Fruit fly (Drosophila melanogaster) whole organism, embryonic: Measurements from ENCODE around the gene Dap160.

Source experiments
- CG17912 ChIP-seq: fragments of 200-800 bp; sonication (Bioruptor generic); optimal IDR thresholded peaks from 2 replicates; lab custom pipeline; 2018; ENCODE audit warnings: missing biosample characterization, mild to moderate bottlenecking, missing genetic modification characterization
- CG8290 ChIP-seq, 3 experiments: fragments of 200-800 bp; sonication (Bioruptor generic); optimal IDR thresholded peaks; 2 replicates each; lab custom pipeline; 2016 to 2019; ENCODE audit warnings: missing biosample characterization in 3 of 3, missing genetic modification characterization in 3 of 3, mild to moderate bottlenecking in 2 of 3, moderate library complexity in 1 of 3
- gcm ChIP-seq: fragments of 200-800 bp; sonication (Bioruptor generic); optimal IDR thresholded peaks from 2 replicates; lab custom pipeline; 2019; ENCODE audit warnings: missing biosample characterization, mild to moderate bottlenecking, missing genetic modification characterization, moderate library complexity
- kah ChIP-seq: fragments of 200-800 bp; sonication (Bioruptor generic); optimal IDR thresholded peaks from 2 replicates; lab custom pipeline; 2018; ENCODE audit warnings: missing biosample characterization, mild to moderate bottlenecking, missing genetic modification characterization
- pita ChIP-seq: fragments of 200-800 bp; sonication (Bioruptor generic); optimal IDR thresholded peaks from 2 replicates; lab custom pipeline; 2017; ENCODE audit warnings: missing biosample characterization, mild to moderate bottlenecking, missing genetic modification characterization
- slbo ChIP-seq: fragments of 200-800 bp; sonication (Bioruptor generic); IDR thresholded peaks from 2 replicates; pipeline ENCODE4 v1.3.6; 2022; ENCODE audit warnings: missing biosample characterization, missing genetic modification characterization

DNA sequence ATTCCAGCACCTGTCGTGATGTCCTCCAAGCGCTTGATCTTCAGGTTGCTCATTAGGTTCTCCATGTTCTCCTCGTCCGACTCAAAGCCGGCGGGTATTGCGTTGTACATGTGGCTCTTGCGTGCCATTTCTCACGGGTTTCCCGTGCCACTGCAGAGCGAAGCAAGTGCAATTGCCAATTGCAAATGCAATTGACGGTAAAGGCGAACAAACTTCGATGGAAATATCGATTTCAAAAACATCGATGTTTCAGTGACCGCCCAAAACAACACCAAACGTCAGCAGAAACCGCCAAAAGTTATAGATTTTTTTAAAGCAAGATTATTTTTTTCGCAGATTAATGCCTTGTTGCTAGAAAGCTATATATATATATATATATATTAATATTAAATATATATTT is 20.7 kb upstream of the Dap160 start, which contains the start of gene Nbr:
- TF ChIP-seq CG8290 (GFP tag; optimal IDR thresholded peaks at IDR 0.05; lab: Kevin White, UChicago) (no peak), CG8290 (tag; optimal IDR thresholded peaks at IDR 0.05; lab: Kevin White, UChicago) (peak in 1 of 2 experiments; percentile 29), CG17912 (GFP tag; lab: Kevin White, UChicago) (no peak), gcm (GFP tag; lab: Kevin White, UChicago) (no peak), slbo (GFP tag; lab: Robert Waterston, UW) (peak; percentile 54), kah (GFP tag; lab: Kevin White, UChicago) (no peak), pita (GFP tag; lab: Kevin White, UChicago) (no peak)
